Worm (Caenorhabditis elegans) whole organism, L1 larva: ENCODE measurements around the gene F21F8.5.
A peak's percentile ranks its signal among the peaks of the same experiment; 100 is the strongest.

ENCODE experiments used
- aha-1 ChIP-seq: fragments of 150-350 bp; optimal IDR thresholded peaks from 2 replicates; lab custom pipeline; 2014; ENCODE audit warnings: missing biosample characterization, missing genetic modification characterization
- alr-1 ChIP-seq: fragments of 200-800 bp; sonication (Bioruptor generic); optimal IDR thresholded peaks from 2 replicates; lab custom pipeline; 2018; ENCODE audit warnings: borderline replicate concordance, mild to moderate bottlenecking, missing genetic modification characterization, missing compliant biosample characterization
- ama-1 ChIP-seq: fragments of 150-350 bp; optimal IDR thresholded peaks from 2 replicates; lab custom pipeline; 2014
- ceh-63 ChIP-seq: fragments of 200-800 bp; sonication (Bioruptor generic); optimal IDR thresholded peaks from 2 replicates; lab custom pipeline; 2018; ENCODE audit warnings: mild to moderate bottlenecking, missing genetic modification characterization, missing compliant biosample characterization
- ceh-88 ChIP-seq: fragments of 200-800 bp; sonication (Bioruptor generic); IDR thresholded peaks from 2 replicates; pipeline ENCODE4 v1.3.6; 2022; ENCODE audit warnings: missing genetic modification characterization, missing compliant biosample characterization
- dsc-1 ChIP-seq: sonication (generic microtip); optimal IDR thresholded peaks from 2 replicates; lab custom pipeline; 2016; ENCODE audit warnings: mild to moderate bottlenecking, missing genetic modification characterization, missing compliant biosample characterization
- efl-3 ChIP-seq: fragments of 200-800 bp; sonication (Bioruptor generic); optimal IDR thresholded peaks from 2 replicates; lab custom pipeline; 2018; ENCODE audit warnings: mild to moderate bottlenecking, missing genetic modification characterization, missing compliant biosample characterization
- egl-13 ChIP-seq: sonication (generic microtip); optimal IDR thresholded peaks from 2 replicates; lab custom pipeline; 2016; ENCODE audit warnings: missing genotype, missing genetic modification reagents, missing genetic modification characterization, missing compliant biosample characterization
- elt-2 ChIP-seq: sonication (generic microtip); optimal IDR thresholded peaks from 2 replicates; lab custom pipeline; 2016; ENCODE audit warnings: missing genetic modification characterization, mild to moderate bottlenecking, inconsistent platforms, missing compliant biosample characterization, missing genetic modification reagents
- fkh-8 ChIP-seq: sonication (generic microtip); optimal IDR thresholded peaks from 2 replicates; lab custom pipeline; 2016; ENCODE audit warnings: mild to moderate bottlenecking, missing genetic modification characterization, missing compliant biosample characterization
- fos-1 ChIP-seq: fragments of 150-350 bp; optimal IDR thresholded peaks from 2 replicates; lab custom pipeline; 2014; ENCODE audit warnings: missing biosample characterization, missing genetic modification characterization
- isw-1 ChIP-seq: fragments of 200-800 bp; sonication (Bioruptor generic); IDR thresholded peaks from 2 replicates; pipeline ENCODE4 v1.3.6; 2022; ENCODE audit warnings: missing genetic modification characterization, missing compliant biosample characterization
- lin-35 ChIP-seq, 2 experiments: fragments of 150-350 bp; optimal IDR thresholded peaks; 2 replicates each; lab custom pipeline; 2014; ENCODE audit warnings: missing biosample characterization in 2 of 2, missing genetic modification characterization in 2 of 2, missing genetic modification reagents in 2 of 2
- lir-3 ChIP-seq: sonication (generic microtip); optimal IDR thresholded peaks from 2 replicates; lab custom pipeline; 2016; ENCODE audit warnings: mild to moderate bottlenecking, missing genetic modification characterization, moderate library complexity, missing compliant biosample characterization; ENCODE audit not compliant: poor library complexity
- mab-9 ChIP-seq: fragments of 200-800 bp; sonication (Bioruptor generic); IDR thresholded peaks from 2 replicates; pipeline ENCODE4 v1.3.6; 2022; ENCODE audit warnings: missing genetic modification reagents, missing genetic modification characterization, missing compliant biosample characterization
- mdl-1 ChIP-seq, 2 experiments: fragments of 150-350 bp; optimal IDR thresholded peaks; 2 replicates each; lab custom pipeline; 2014 to 2017; ENCODE audit warnings: missing biosample characterization in 2 of 2, missing genetic modification characterization in 2 of 2, inconsistent platforms in 1 of 2
- mef-2 ChIP-seq: fragments of 150-350 bp; optimal IDR thresholded peaks from 2 replicates; lab custom pipeline; 2014; ENCODE audit warnings: missing biosample characterization, missing genetic modification characterization
- nhr-12 ChIP-seq: sonication (generic microtip); optimal IDR thresholded peaks from 2 replicates; lab custom pipeline; 2017; ENCODE audit warnings: missing biosample characterization, missing genetic modification characterization
- nhr-19 ChIP-seq: fragments of 200-800 bp; sonication (Bioruptor generic); conservative IDR thresholded peaks from 2 replicates; pipeline ENCODE4 v1.3.6; 2022; ENCODE audit warnings: missing genetic modification characterization, missing compliant biosample characterization
- nhr-237 ChIP-seq: fragments of 150-350 bp; optimal IDR thresholded peaks from 2 replicates; lab custom pipeline; 2014; ENCODE audit warnings: missing biosample characterization, missing genetic modification characterization
- nhr-71 ChIP-seq: sonication (generic microtip); optimal IDR thresholded peaks from 2 replicates; lab custom pipeline; 2016; ENCODE audit warnings: mild to moderate bottlenecking, missing genetic modification characterization, moderate library complexity, missing compliant biosample characterization
- nhr-77 ChIP-seq: fragments of 150-350 bp; optimal IDR thresholded peaks from 2 replicates; lab custom pipeline; 2014; ENCODE audit warnings: missing biosample characterization, missing genetic modification characterization
- nhr-84 ChIP-seq: sonication (generic microtip); optimal IDR thresholded peaks from 2 replicates; lab custom pipeline; 2017; ENCODE audit warnings: missing biosample characterization, missing genetic modification characterization
- nhr-85 ChIP-seq: sonication (generic microtip); peaks from one replicate; lab custom pipeline; 2016; ENCODE audit warnings: missing genetic modification characterization, inconsistent platforms, missing compliant biosample characterization
- pag-3 ChIP-seq: sonication (generic microtip); optimal IDR thresholded peaks from 2 replicates; lab custom pipeline; 2017; ENCODE audit warnings: missing genetic modification characterization, mild to moderate bottlenecking, missing compliant biosample characterization, antibody characterized with exemption, borderline replicate concordance; ENCODE audit not compliant: insufficient read depth
- skn-1 ChIP-seq: fragments of 150-350 bp; optimal IDR thresholded peaks from 2 replicates; lab custom pipeline; 2014; ENCODE audit warnings: missing biosample characterization, missing genetic modification characterization
- snpc-4 ChIP-seq: fragments of 150-350 bp; optimal IDR thresholded peaks from 2 replicates; lab custom pipeline; 2014; ENCODE audit warnings: missing biosample characterization, missing genetic modification characterization
- snu-23 ChIP-seq: sonication (generic microtip); optimal IDR thresholded peaks from 2 replicates; lab custom pipeline; 2016; ENCODE audit warnings: missing genetic modification characterization, missing compliant biosample characterization
- sox-4 ChIP-seq: sonication (generic microtip); optimal IDR thresholded peaks from 2 replicates; lab custom pipeline; 2016; ENCODE audit warnings: missing genetic modification characterization, missing compliant biosample characterization
- sptf-1 ChIP-seq: fragments of 150-350 bp; optimal IDR thresholded peaks from 2 replicates; lab custom pipeline; 2014; ENCODE audit warnings: missing biosample characterization, missing genetic modification characterization
- tlp-1 ChIP-seq: fragments of 150-350 bp; optimal IDR thresholded peaks from 2 replicates; lab custom pipeline; 2014; ENCODE audit warnings: missing biosample characterization, missing genetic modification characterization
- unc-130 ChIP-seq: fragments of 150-350 bp; optimal IDR thresholded peaks from 2 replicates; lab custom pipeline; 2017; ENCODE audit warnings: missing biosample characterization, missing genetic modification characterization, inconsistent platforms
- unc-30 ChIP-seq: sonication (generic microtip); optimal IDR thresholded peaks from 2 replicates; lab custom pipeline; 2017; ENCODE audit warnings: missing biosample characterization, missing genetic modification characterization
- unc-62 ChIP-seq: fragments of 150-350 bp; optimal IDR thresholded peaks from 2 replicates; lab custom pipeline; 2014; ENCODE audit warnings: missing biosample characterization, missing genetic modification reagents, missing genetic modification characterization
- unc-98 ChIP-seq: fragments of 200-800 bp; sonication (Bioruptor generic); IDR thresholded peaks from 2 replicates; pipeline ENCODE4 v1.3.6; 2022; ENCODE audit warnings: missing genetic modification characterization, missing compliant biosample characterization
- zip-4 ChIP-seq: fragments of 200-800 bp; sonication (Bioruptor generic); optimal IDR thresholded peaks from 2 replicates; lab custom pipeline; 2018; ENCODE audit warnings: mild to moderate bottlenecking, missing genetic modification characterization, moderate library complexity, missing compliant biosample characterization

F21F8.5 gene

DNA sequence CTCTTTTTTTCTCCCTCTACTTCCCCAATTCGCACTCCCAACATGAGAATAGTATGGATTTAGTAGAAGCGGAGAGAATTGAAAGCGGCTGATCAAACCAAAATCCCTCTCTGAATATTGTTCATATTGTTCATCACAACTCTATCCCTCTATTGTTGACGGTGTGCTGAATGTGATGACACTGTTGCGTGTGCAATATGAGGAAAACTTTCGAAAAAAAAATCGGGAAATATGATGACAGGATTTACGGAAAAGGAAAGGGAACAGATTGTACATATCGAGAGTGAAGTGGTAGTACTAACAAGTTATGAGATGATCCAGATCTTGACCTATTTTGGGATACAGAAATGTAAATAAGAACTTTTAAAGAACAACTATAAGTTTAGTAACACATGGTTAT lies 29.7 kb upstream of the F21F8.5 start, which contains the start of gene smex-1:
smex-1 (minus strand) TSS at position 101 of the 400 bp plus-strand sequence.
- no peak for TF ChIP-seq alr-1
- no peak for TF ChIP-seq sptf-1
- no peak for TF ChIP-seq mdl-1 (tag; optimal IDR thresholded peaks at IDR 0.05; lab: Kevin White, UChicago)
- TF ChIP-seq efl-3 (GFP tag; lab: Kevin White, UChicago): no peak
- TF ChIP-seq snpc-4 (tag; lab: Kevin White, UChicago): no peak
- no peak for TF ChIP-seq unc-130 (tag; lab: Kevin White, UChicago)
- no peak for TF ChIP-seq ceh-88 (GFP tag; lab: Robert Waterston, UW)
- TF ChIP-seq isw-1: no peak
- no peak for TF ChIP-seq ama-1
- no peak for TF ChIP-seq egl-13 (tag; lab: Kevin White, UChicago)
- no peak for TF ChIP-seq aha-1 (tag; lab: Kevin White, UChicago)
- TF ChIP-seq pag-3 (tag; lab: Kevin White, UChicago): no peak
- TF ChIP-seq dsc-1 (tag; lab: Kevin White, UChicago): no peak
- TF ChIP-seq unc-98 (GFP tag; lab: Robert Waterston, UW): no peak
- TF ChIP-seq nhr-85: no peak
- no peak for TF ChIP-seq snu-23 (GFP tag; lab: Kevin White, UChicago)
- no peak for TF ChIP-seq ceh-63 (GFP tag; lab: Kevin White, UChicago)
- TF ChIP-seq nhr-237: no peak
- TF ChIP-seq, all 84 proteins: peak for 0

DNA sequence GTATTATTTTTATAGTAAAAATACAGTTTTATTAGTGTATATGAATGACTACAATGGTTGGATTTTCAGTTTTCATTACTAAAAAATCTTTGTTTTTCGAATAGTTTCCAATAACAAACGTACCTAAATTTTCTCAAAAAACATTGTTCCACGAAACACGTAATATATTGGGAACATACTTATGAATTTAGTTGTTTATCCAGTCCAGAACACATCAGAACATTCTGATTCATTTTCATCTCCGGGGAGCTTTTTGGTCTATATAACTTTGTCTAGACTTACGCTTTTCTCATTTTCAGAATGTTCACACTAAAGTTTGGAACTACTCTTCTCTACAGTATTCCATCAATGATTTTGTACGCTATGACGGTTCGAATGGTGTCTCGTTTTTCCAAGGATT lies 25.6 kb upstream of the F21F8.5 start, which contains the start of gene srg-33:
srg-33 (plus strand) TSS at position 301 of the 400 bp plus-strand sequence.
- TF ChIP-seq dsc-1 (tag; lab: Kevin White, UChicago) (no peak), fos-1 (tag; lab: Kevin White, UChicago) (no peak), lin-35 (GFP tag; optimal IDR thresholded peaks at IDR 0.05; lab: Kevin White, UChicago) (no peak), mef-2 (tag; lab: Kevin White, UChicago) (no peak), lir-3 (tag; lab: Kevin White, UChicago) (no peak), nhr-84 (tag; lab: Kevin White, UChicago) (no peak), tlp-1 (no peak), unc-30 (tag; lab: Kevin White, UChicago) (no peak)

DNA sequence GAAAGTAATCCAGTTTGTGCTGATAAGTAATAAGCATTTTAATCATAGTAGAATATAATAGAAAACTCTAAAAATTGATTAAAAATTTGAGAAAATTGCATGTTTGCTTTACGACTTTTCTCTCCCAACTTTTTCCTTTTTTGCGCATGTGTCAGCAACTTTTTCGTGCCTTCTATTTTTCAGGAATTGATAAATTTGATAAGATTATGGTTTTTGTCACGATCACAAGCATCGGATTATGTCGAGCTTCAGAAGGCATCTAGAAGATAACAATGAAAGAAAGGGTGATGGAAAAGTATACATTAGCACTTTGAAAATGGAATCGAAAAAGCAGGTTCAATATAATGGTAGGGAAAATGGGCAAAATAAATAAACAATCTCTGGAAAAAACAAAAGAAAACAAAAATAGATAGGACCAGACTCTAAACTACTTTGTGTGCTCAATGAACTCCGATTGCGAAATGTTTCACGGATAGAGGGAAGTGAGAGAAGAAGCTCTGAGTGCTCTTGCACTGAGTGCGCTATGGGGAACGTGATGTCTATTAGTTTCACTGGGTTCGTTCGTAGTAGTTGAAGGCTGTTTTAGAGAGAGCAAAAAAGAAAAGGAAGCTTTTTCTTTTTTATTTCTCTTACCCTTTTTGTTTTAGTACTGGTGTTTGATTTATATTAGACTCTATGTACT lies 22.1 kb upstream of the F21F8.5 start:
- no peak for TF ChIP-seq nhr-237
- TF ChIP-seq mab-9 (GFP tag; lab: Robert Waterston, UW): no peak
- TF ChIP-seq zip-4 (GFP tag; lab: Kevin White, UChicago): peak; percentile 35
- TF ChIP-seq nhr-71 (tag; lab: Kevin White, UChicago): peak; percentile 17
- TF ChIP-seq fkh-8 (tag; lab: Kevin White, UChicago): peak; percentile 5
- peak; percentile 81 for TF ChIP-seq elt-2 (tag; lab: Kevin White, UChicago)
- TF ChIP-seq nhr-77 (tag; lab: Kevin White, UChicago): no peak
- 0 out of 2 replicates have a peak, but pooled peaks have one; percentile 21 for TF ChIP-seq nhr-19 (GFP tag; lab: Robert Waterston, UW)
- TF ChIP-seq skn-1 (tag; lab: Kevin White, UChicago): peak; percentile 44

DNA sequence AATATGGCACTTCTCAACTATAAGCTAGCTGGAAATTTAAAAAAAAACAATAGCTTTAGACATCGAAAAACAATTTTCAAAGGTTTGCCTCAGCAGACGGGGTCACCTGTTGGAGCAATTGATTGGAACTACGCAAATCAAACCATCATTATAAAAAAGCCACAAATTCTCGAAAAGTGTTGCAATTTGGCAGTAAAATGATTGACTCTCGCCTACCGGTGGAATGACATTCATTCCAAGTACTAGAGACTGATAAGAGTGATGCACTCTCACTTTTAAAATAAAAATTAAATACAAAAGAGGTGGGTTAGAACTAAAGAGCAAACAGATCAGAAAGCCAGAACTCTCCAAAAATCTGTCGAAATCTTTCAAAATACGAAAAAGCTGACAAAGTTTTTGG lies 19.3 kb upstream of the F21F8.5 start:
- TF ChIP-seq sox-4 (tag; lab: Kevin White, UChicago) (no peak), unc-62 (GFP tag; lab: Kevin White, UChicago) (no peak), dsc-1 (tag; lab: Kevin White, UChicago) (no peak), nhr-12 (no peak)
- TF ChIP-seq, all 84 proteins: peak for 0
